Fruit fly (Drosophila melanogaster) whole organism, larva: Measurements from ENCODE around the gene Pgant5.

ENCODE experiments used
- noc ChIP-seq: fragments of 200-800 bp; sonication (Bioruptor generic); optimal IDR thresholded peaks from 3 replicates; lab custom pipeline; 2019; ENCODE audit warnings: missing biosample characterization, mild to moderate bottlenecking, missing genetic modification characterization, moderate library complexity

The Pgant5 gene

dm6 chr2L:5062799-5063404 is 30.5 kb downstream of the Pgant5 start:
- no peak for TF ChIP-seq noc (tag; lab: Kevin White, UChicago)

- TF ChIP-seq noc (tag; lab: Kevin White, UChicago) = peak; percentile 90
Measured at dm6 chr2L:5060952-5061478, 32.4 kb downstream of the Pgant5 start.

- TF ChIP-seq noc (tag; lab: Kevin White, UChicago) = no peak
Measured at dm6 chr2L:5060515-5060914, 32.9 kb downstream of the Pgant5 start, which contains the start of gene qtc. TSS of gene qtc (plus strand) at chr2L:5060815.

dm6 chr2L:5059645-5060254 is 33.6 kb downstream of the Pgant5 start, which contains the start of gene Rpn11:
TSS of gene Rpn11 (minus strand) at chr2L:5059790.
- TF ChIP-seq noc (tag; lab: Kevin White, UChicago) = peak; percentile 63

- no peak for TF ChIP-seq noc (tag; lab: Kevin White, UChicago)
Measured at dm6 chr2L:5058094-5058493, 35.3 kb downstream of the Pgant5 start, which contains the start of gene Nepl3. TSS of gene Nepl3 (minus strand) at chr2L:5058248.

dm6 chr2L:5055528-5055927 is 37.9 kb downstream of the Pgant5 start:
- TF ChIP-seq noc (tag; lab: Kevin White, UChicago) = no peak

- no peak for TF ChIP-seq noc (tag; lab: Kevin White, UChicago)
Measured at dm6 chr2L:5054953-5055352, 38.4 kb downstream of the Pgant5 start, which contains the start of the genes CG14036 and His3.3A. TSS of gene CG14036 (minus strand) at chr2L:5055016. TSS of gene His3.3A (plus strand) at chr2L:5055058.

- no peak for TF ChIP-seq noc (tag; lab: Kevin White, UChicago)
Measured at dm6 chr2L:5052994-5053393, 40.4 kb downstream of the Pgant5 start, which contains the start of gene eIF3h. TSS of gene eIF3h (minus strand) at chr2L:5053094.

dm6 chr2L:5052367-5052914 is 41.0 kb downstream of the Pgant5 start, which contains the start of gene senju:
TSS of gene senju (plus strand) at chr2L:5052843.
- peak; percentile 85 for TF ChIP-seq noc (tag; lab: Kevin White, UChicago)

dm6 chr2L:5050825-5051224 is 42.6 kb downstream of the Pgant5 start, which contains the start of gene CG9121:
TSS of gene CG9121 (minus strand) at chr2L:5051062.
- no peak for TF ChIP-seq noc (tag; lab: Kevin White, UChicago)

- no peak for TF ChIP-seq noc (tag; lab: Kevin White, UChicago)
Measured at dm6 chr2L:5049974-5050373, 43.4 kb downstream of the Pgant5 start.

dm6 chr2L:5046261-5046660 is 47.1 kb downstream of the Pgant5 start:
- TF ChIP-seq noc (tag; lab: Kevin White, UChicago) = no peak

dm6 chr2L:5044892-5045619 is 48.3 kb downstream of the Pgant5 start:
- no peak for TF ChIP-seq noc (tag; lab: Kevin White, UChicago)

dm6 chr2L:5044361-5044891 is 49.0 kb downstream of the Pgant5 start, which contains the start of gene CG31650:
TSS of gene CG31650 (minus strand) at chr2L:5044712.
- TF ChIP-seq noc (tag; lab: Kevin White, UChicago) = peak; percentile 8

- TF ChIP-seq noc (tag; lab: Kevin White, UChicago) = peak; percentile 37
Measured at dm6 chr2L:5043495-5044146, 49.8 kb downstream of the Pgant5 start.
